Fruit fly (Drosophila melanogaster): ENCODE data around the gene CG13050.

dm6 chr3L:16303078-16303477 is 24.0 kb upstream of the CG13050 start, which contains the start of gene CG13044:
- TF ChIP-seq lola (GFP tag; optimal IDR thresholded peaks at IDR 0.05) (no peak), Rel (GFP tag; optimal IDR thresholded peaks at IDR 0.05) (no peak), Rel (tag; optimal IDR thresholded peaks at IDR 0.05) (no peak), psq (GFP tag; optimal IDR thresholded peaks at IDR 0.05) (no peak), ey (GFP tag; optimal IDR thresholded peaks at IDR 0.05) (no peak), sv (GFP tag; optimal IDR thresholded peaks at IDR 0.05) (no peak), jim (GFP tag; optimal IDR thresholded peaks at IDR 0.05) (no peak), pan (optimal IDR thresholded peaks at IDR 0.05) (no peak), Dfd (GFP tag; optimal IDR thresholded peaks at IDR 0.05) (no peak), Hr78 (GFP tag; optimal IDR thresholded peaks at IDR 0.05) (no peak), sage (GFP tag; optimal IDR thresholded peaks at IDR 0.05) (no peak), Vsx2 (GFP tag; optimal IDR thresholded peaks at IDR 0.05; ENCODE audit: partially characterized antibody) (no peak), dmrt93B (GFP tag; optimal IDR thresholded peaks at IDR 0.05) (no peak)

Data from whole organism, wandering third instar larva.